Fruit fly (Drosophila melanogaster): ENCODE measurements around the gene Gbeta5.

Gene Gbeta5

dm6 chrX:8129204-8129997 lies 22.7 kb downstream of the Gbeta5 start, which contains the start of gene CG2116 (continued):
- TF ChIP-seq gcm2 (GFP tag; optimal IDR thresholded peaks at IDR 0.05) (no peak), bsh (GFP tag; optimal IDR thresholded peaks at IDR 0.05) (no peak), CG43689 (GFP tag; IDR thresholded peaks at IDR 0.05) (no peak), Ets97D (GFP tag; optimal IDR thresholded peaks at IDR 0.05) (peak; percentile 46), prd (optimal IDR thresholded peaks at IDR 0.05) (no peak), prd (GFP tag; IDR thresholded peaks at IDR 0.05) (no peak), kay (GFP tag; optimal IDR thresholded peaks at IDR 0.05) (no peak), so (GFP tag; IDR thresholded peaks at IDR 0.05) (no peak), tup (GFP tag; optimal IDR thresholded peaks at IDR 0.05) (no peak), ssp (GFP tag; IDR thresholded peaks at IDR 0.05) (peak; percentile 57; the same call in 1 of the 2 replicates), CG9876 (GFP tag; optimal IDR thresholded peaks at IDR 0.05) (no peak), nerfin-2 (GFP tag; IDR thresholded peaks at IDR 0.05; ENCODE audit: partially characterized antibody) (0 out of 2 replicates have a peak, but pooled peaks have one; percentile 23), amos (GFP tag; IDR thresholded peaks at IDR 0.05; ENCODE audit: partially characterized antibody) (peak; percentile 73), sd (tag; optimal IDR thresholded peaks at IDR 0.05) (no peak), CG14441 (GFP tag; IDR thresholded peaks at IDR 0.05) (no peak), ham (GFP tag; IDR thresholded peaks at IDR 0.05) (no peak), insv (GFP tag; optimal IDR thresholded peaks at IDR 0.05) (no peak), CG10431 (GFP tag; optimal IDR thresholded peaks at IDR 0.05) (no peak), luna (GFP tag; optimal IDR thresholded peaks at IDR 0.05) (no peak), CG16813 (GFP tag; IDR thresholded peaks at IDR 0.05; ENCODE audit: partially characterized antibody) (peak; percentile 79), CG4854 (GFP tag; optimal IDR thresholded peaks at IDR 0.05) (no peak), Doc2 (GFP tag; IDR thresholded peaks at IDR 0.05) (no peak), CG15514 (GFP tag; optimal IDR thresholded peaks at IDR 0.05) (peak; percentile 59), ken (GFP tag; IDR thresholded peaks at IDR 0.05) (no peak), CG11085 (GFP tag; IDR thresholded peaks at IDR 0.05) (no peak), HLH4C (GFP tag; IDR thresholded peaks at IDR 0.05; ENCODE audit: partially characterized antibody) (peak; percentile 63; the same call in 2 of the 3 replicates), Sox102F (GFP tag; optimal IDR thresholded peaks at IDR 0.05) (no peak), CHES-1-like (GFP tag; optimal IDR thresholded peaks at IDR 0.05) (no peak), klu (GFP tag; IDR thresholded peaks at IDR 0.05) (no peak), pzg (GFP tag; optimal IDR thresholded peaks at IDR 0.05) (peak; percentile 64), pum (GFP tag; optimal IDR thresholded peaks at IDR 0.05) (no peak), CG11504 (tag; optimal IDR thresholded peaks at IDR 0.05) (peak; percentile 25), Bteb2 (GFP tag; optimal IDR thresholded peaks at IDR 0.05) (no peak), CG15479 (GFP tag; optimal IDR thresholded peaks at IDR 0.05) (no peak), CG14860 (GFP tag; IDR thresholded peaks at IDR 0.05; ENCODE audit: partially characterized antibody) (peak; percentile 59; the same call in 1 of the 3 replicates), CG1603 (tag; optimal IDR thresholded peaks at IDR 0.05) (peak; percentile 49), CG17612 (GFP tag; IDR thresholded peaks at IDR 0.05) (no peak), HLHmδ (GFP tag; optimal IDR thresholded peaks at IDR 0.05) (no peak), CG11696 (GFP tag; IDR thresholded peaks at IDR 0.05) (no peak), CG3407 (GFP tag; optimal IDR thresholded peaks at IDR 0.05) (no peak), Dad (GFP tag; optimal IDR thresholded peaks at IDR 0.05) (no peak), Fer1 (GFP tag; optimal IDR thresholded peaks at IDR 0.05) (no peak), CG14667 (GFP tag; IDR thresholded peaks at IDR 0.05) (no peak), CG7963 (GFP tag; IDR thresholded peaks at IDR 0.05; ENCODE audit: partially characterized antibody) (peak; percentile 59; the same call in 2 of the 3 replicates), CG8944 (GFP tag; optimal IDR thresholded peaks at IDR 0.05) (no peak), CG31388 (GFP tag; optimal IDR thresholded peaks at IDR 0.05) (no peak), CG12391 (tag; optimal IDR thresholded peaks at IDR 0.05) (peak; percentile 22), bab2 (GFP tag; optimal IDR thresholded peaks at IDR 0.05) (no peak), CG8359 (GFP tag; optimal IDR thresholded peaks at IDR 0.05; ENCODE audit: borderline replicate concordance) (no peak)

All from whole organism, embryonic.